Worm (Caenorhabditis elegans) whole organism, L4 larva: Measurements from ENCODE around the gene ceh-33.

Experiments used
- Y5F2A.4 ChIP-seq: fragments of 200-800 bp; sonication (Bioruptor generic); optimal IDR thresholded peaks from 2 replicates; lab custom pipeline; 2018; ENCODE audit warnings: mild to moderate bottlenecking, missing genetic modification characterization, missing compliant biosample characterization
- ZK337.2 ChIP-seq: fragments of 200-800 bp; sonication (Bioruptor generic); IDR thresholded peaks from 2 replicates; pipeline ENCODE4 v1.3.6; 2022; ENCODE audit warnings: missing genetic modification reagents, missing genetic modification characterization, missing compliant biosample characterization
- ama-1 ChIP-seq: fragments of 150-350 bp; optimal IDR thresholded peaks from 2 replicates; lab custom pipeline; 2014; ENCODE audit warnings: inconsistent platforms, mixed read lengths
- ceh-44 ChIP-seq: fragments of 200-800 bp; sonication (Bioruptor generic); IDR thresholded peaks from 2 replicates; pipeline ENCODE4 v1.3.6; 2022; ENCODE audit warnings: missing genetic modification reagents, missing genetic modification characterization, missing compliant biosample characterization
- dve-1 ChIP-seq: sonication (generic microtip); optimal IDR thresholded peaks from 2 replicates; lab custom pipeline; 2017; ENCODE audit warnings: antibody characterized with exemption, mild to moderate bottlenecking, missing genetic modification characterization, missing compliant biosample characterization; ENCODE audit not compliant: insufficient read depth
- lin-39 ChIP-seq: fragments of 150-350 bp; optimal IDR thresholded peaks from 2 replicates; lab custom pipeline; 2014; ENCODE audit warnings: missing biosample characterization, missing genetic modification reagents, missing genetic modification characterization
- mdl-1 ChIP-seq, 2 experiments: fragments of 150-350 bp in 1 of 2; sonication (generic microtip) in 1 of 2; optimal IDR thresholded peaks; 2 replicates each; lab custom pipeline; 2014 to 2017; ENCODE audit warnings: missing biosample characterization in 2 of 2, missing genetic modification characterization in 2 of 2
- mep-1 ChIP-seq: fragments of 150-350 bp; sonication (generic microtip); optimal IDR thresholded peaks from 3 replicates; lab custom pipeline; 2014; ENCODE audit warnings: missing biosample characterization, missing genetic modification characterization
- nhr-76 ChIP-seq: fragments of 150-350 bp; optimal IDR thresholded peaks from 2 replicates; lab custom pipeline; 2014; ENCODE audit warnings: missing biosample characterization, missing genetic modification characterization
- pha-4 ChIP-seq, 2 experiments: fragments of 150-350 bp in 1 of 2; fragments of 200-800 bp in 1 of 2; sonication (Bioruptor generic) in 1 of 2; IDR thresholded peaks in 1 of 2; optimal IDR thresholded peaks in 1 of 2; 2 replicates each; pipeline versions ENCODE4 v1.3.6 to Lab custom; 2014 to 2022; ENCODE audit warnings: missing genetic modification characterization in 2 of 2, missing genetic modification reagents in 2 of 2, missing biosample characterization in 1 of 2, missing compliant biosample characterization in 1 of 2
- spr-3 ChIP-seq: fragments of 200-800 bp; sonication (Bioruptor generic); optimal IDR thresholded peaks from 2 replicates; lab custom pipeline; 2018; ENCODE audit warnings: mild to moderate bottlenecking, missing genetic modification characterization, missing compliant biosample characterization
- unc-62 ChIP-seq, 3 experiments: fragments of 150-350 bp in 1 of 3; sonication (generic microtip); optimal IDR thresholded peaks in 2 of 3; peaks in 1 of 3; 1 replicate in 1 of 3; 2 replicates in 2 of 3; lab custom pipeline; 2014 to 2017; ENCODE audit warnings: missing biosample characterization in 3 of 3, missing genetic modification characterization in 3 of 3, missing genetic modification reagents in 3 of 3, missing genotype in 1 of 3
- ztf-11 ChIP-seq: fragments of 150-350 bp; optimal IDR thresholded peaks from 2 replicates; lab custom pipeline; 2014; ENCODE audit warnings: missing biosample characterization, missing genetic modification characterization

- no peak for TF ChIP-seq ZK337.2 (GFP tag; lab: Robert Waterston, UW)
- no peak for TF ChIP-seq nhr-76 (tag; lab: Kevin White, UChicago)
- TF ChIP-seq pha-4 (GFP tag; IDR thresholded peaks at IDR 0.05; lab: Robert Waterston, UW), result no peak
- TF ChIP-seq pha-4 (tag; optimal IDR thresholded peaks at IDR 0.05; lab: Kevin White, UChicago), result no peak
- no peak for TF ChIP-seq dve-1 (tag; lab: Kevin White, UChicago)
- no peak for TF ChIP-seq ztf-11 (tag; lab: Kevin White, UChicago)
- TF ChIP-seq unc-62 (GFP tag; optimal IDR thresholded peaks at IDR 0.05 in 1 of 2; lab: Kevin White, UChicago), result no peak
- TF ChIP-seq unc-62 (tag; optimal IDR thresholded peaks at IDR 0.05; lab: Kevin White, UChicago), result no peak
- no peak for TF ChIP-seq Y5F2A.4
- TF ChIP-seq mep-1 (tag; lab: Kevin White, UChicago), result no peak
- no peak for TF ChIP-seq mdl-1 (tag; optimal IDR thresholded peaks at IDR 0.05; lab: Kevin White, UChicago)
- TF ChIP-seq ama-1 (lab: Kevin White, UChicago), result no peak
- no peak for TF ChIP-seq ceh-44
- TF ChIP-seq spr-3 (GFP tag; lab: Kevin White, UChicago), result no peak
- no peak for TF ChIP-seq lin-39
These were observed 12.4 kb upstream of the ceh-33 start, which contains the start of gene srg-29 for ce11 chrV:5336884-5337283.
